Fruit fly (Drosophila melanogaster) whole organism, embryonic: ENCODE results near the gene AMPdeam.

ENCODE experiments used
- Atf-2 ChIP-seq: fragments of 200-800 bp; sonication (Bioruptor generic); optimal IDR thresholded peaks from 2 replicates; lab custom pipeline; 2016; ENCODE audit warnings: missing biosample characterization, missing genetic modification characterization
- Awh ChIP-seq: fragments of 200-800 bp; sonication (Bioruptor generic); IDR thresholded peaks from 2 replicates; pipeline ENCODE4, ENCODE4 v1.3.6; 2022; ENCODE audit warnings: missing biosample characterization, missing genetic modification characterization
- B-H2 ChIP-seq: fragments of 200-800 bp; sonication (Bioruptor generic); optimal IDR thresholded peaks from 2 replicates; lab custom pipeline; 2018; ENCODE audit warnings: missing biosample characterization, mild to moderate bottlenecking, missing genetic modification characterization
- CG11560 ChIP-seq: fragments of 200-800 bp; sonication (Bioruptor generic); IDR thresholded peaks from 3 replicates; pipeline ENCODE4 v1.3.6; 2022; ENCODE audit warnings: missing biosample characterization, missing genetic modification characterization
- CG13287 ChIP-seq: fragments of 200-800 bp; sonication (Bioruptor generic); IDR thresholded peaks from 2 replicates; pipeline ENCODE4 v1.3.6; 2022; ENCODE audit warnings: missing biosample characterization, missing genetic modification characterization; ENCODE audit not compliant: partially characterized antibody
- CG13624 ChIP-seq: fragments of 200-800 bp; sonication (Bioruptor generic); optimal IDR thresholded peaks from 2 replicates; lab custom pipeline; 2016; ENCODE audit warnings: missing biosample characterization, missing genetic modification characterization
- CG14050 ChIP-seq: fragments of 200-800 bp; sonication (Bioruptor generic); IDR thresholded peaks from 3 replicates; pipeline ENCODE4 v1.3.6; 2022; ENCODE audit warnings: missing biosample characterization, missing genetic modification characterization
- CG15696 ChIP-seq: fragments of 200-800 bp; sonication (Bioruptor generic); optimal IDR thresholded peaks from 2 replicates; lab custom pipeline; 2019; ENCODE audit warnings: missing biosample characterization, mild to moderate bottlenecking, missing genetic modification characterization, moderate library complexity
- CG1647 ChIP-seq: fragments of 200-800 bp; sonication (Bioruptor generic); optimal IDR thresholded peaks from 3 replicates; lab custom pipeline; 2016; ENCODE audit warnings: missing biosample characterization, missing genetic modification characterization
- CG16813 ChIP-seq: fragments of 200-800 bp; sonication (Bioruptor generic); IDR thresholded peaks from 3 replicates; pipeline ENCODE4 v1.3.6; 2022; ENCODE audit warnings: missing biosample characterization, missing genetic modification characterization; ENCODE audit not compliant: partially characterized antibody
- CG17186 ChIP-seq: fragments of 200-800 bp; sonication (Bioruptor generic); optimal IDR thresholded peaks from 3 replicates; lab custom pipeline; 2017; ENCODE audit warnings: missing biosample characterization, missing genetic modification reagents, missing genetic modification characterization
- CG17361 ChIP-seq: fragments of 200-800 bp; sonication (Bioruptor generic); IDR thresholded peaks from 3 replicates; pipeline ENCODE4 v1.3.6; 2022; ENCODE audit warnings: missing biosample characterization, missing genetic modification characterization
- CG18476 ChIP-seq: fragments of 200-800 bp; sonication (Bioruptor generic); optimal IDR thresholded peaks from 2 replicates; lab custom pipeline; 2016; ENCODE audit warnings: missing biosample characterization, mild to moderate bottlenecking, missing genetic modification characterization
- CG30431 ChIP-seq: fragments of 200-800 bp; sonication (Bioruptor generic); optimal IDR thresholded peaks from 2 replicates; lab custom pipeline; 2017; ENCODE audit warnings: missing biosample characterization, missing genetic modification characterization
- CG32532 ChIP-seq: fragments of 200-800 bp; sonication (Bioruptor generic); IDR thresholded peaks from 2 replicates; pipeline ENCODE4 v1.3.6; 2022; ENCODE audit warnings: missing biosample characterization, missing genetic modification characterization
- CG33213 ChIP-seq: fragments of 200-800 bp; sonication (Bioruptor generic); optimal IDR thresholded peaks from 3 replicates; lab custom pipeline; 2016; ENCODE audit warnings: missing biosample characterization, missing genetic modification characterization
- CG34376 ChIP-seq: fragments of 200-800 bp; sonication (Bioruptor generic); optimal IDR thresholded peaks from 2 replicates; lab custom pipeline; 2018; ENCODE audit warnings: missing biosample characterization, mild to moderate bottlenecking, missing genetic modification characterization
- CG3847 ChIP-seq: fragments of 200-800 bp; sonication (Bioruptor generic); IDR thresholded peaks from 2 replicates; pipeline ENCODE4 v1.3.6; 2022; ENCODE audit warnings: missing biosample characterization, missing genetic modification characterization
- CG7745 ChIP-seq: fragments of 200-800 bp; sonication (Bioruptor generic); optimal IDR thresholded peaks from 2 replicates; lab custom pipeline; 2018; ENCODE audit warnings: missing biosample characterization, mild to moderate bottlenecking, missing genetic modification characterization, moderate library complexity
- CG8924 ChIP-seq: fragments of 200-800 bp; optimal IDR thresholded peaks from 3 replicates; lab custom pipeline; 2019; ENCODE audit warnings: missing biosample characterization, mild to moderate bottlenecking, missing genetic modification characterization, moderate library complexity
- D19A ChIP-seq: fragments of 200-800 bp; optimal IDR thresholded peaks from 3 replicates; lab custom pipeline; 2019; ENCODE audit warnings: missing biosample characterization, mild to moderate bottlenecking, missing genetic modification characterization, moderate library complexity
- Dp ChIP-seq: fragments of 200-800 bp; sonication (Bioruptor generic); optimal IDR thresholded peaks from 2 replicates; lab custom pipeline; 2018; ENCODE audit warnings: missing biosample characterization, mild to moderate bottlenecking, missing genetic modification characterization, moderate library complexity
- E2f2 ChIP-seq: fragments of 200-800 bp; sonication (Bioruptor generic); IDR thresholded peaks from 2 replicates; pipeline ENCODE4 v1.3.6; 2022; ENCODE audit warnings: missing biosample characterization, missing genetic modification characterization
- Fer3 ChIP-seq: fragments of 200-800 bp; sonication (Bioruptor generic); optimal IDR thresholded peaks from 2 replicates; lab custom pipeline; 2018; ENCODE audit warnings: missing biosample characterization, mild to moderate bottlenecking, missing genetic modification characterization, moderate library complexity
- Hmr ChIP-seq: fragments of 200-800 bp; sonication (Bioruptor generic); optimal IDR thresholded peaks from 3 replicates; lab custom pipeline; 2017; ENCODE audit warnings: mild to moderate bottlenecking, missing biosample characterization, missing genetic modification reagents, missing genetic modification characterization
- Hmx ChIP-seq: fragments of 200-800 bp; sonication (Bioruptor generic); optimal IDR thresholded peaks from 2 replicates; lab custom pipeline; 2016; ENCODE audit warnings: missing biosample characterization, missing genetic modification characterization
- Lhr ChIP-seq: fragments of 200-800 bp; sonication (Bioruptor generic); optimal IDR thresholded peaks from 3 replicates; lab custom pipeline; 2017; ENCODE audit warnings: mild to moderate bottlenecking, missing biosample characterization, missing genetic modification reagents, missing genetic modification characterization
- NFAT ChIP-seq: fragments of 200-800 bp; sonication (Bioruptor generic); IDR thresholded peaks from 2 replicates; pipeline ENCODE4 v1.3.6; 2022; ENCODE audit warnings: missing biosample characterization, missing genetic modification characterization
- Pdp1 ChIP-seq, 2 experiments: fragments of 200-800 bp; sonication (Bioruptor generic); optimal IDR thresholded peaks; 3 replicates each; lab custom pipeline; 2016; ENCODE audit warnings: missing biosample characterization in 2 of 2, missing genetic modification characterization in 2 of 2, mild to moderate bottlenecking in 1 of 2, moderate library complexity in 1 of 2
- Scr ChIP-seq: fragments of 200-800 bp; sonication (Bioruptor generic); IDR thresholded peaks from 2 replicates; pipeline ENCODE4 v1.3.6; 2022; ENCODE audit warnings: missing biosample characterization, missing genetic modification characterization; ENCODE audit not compliant: partially characterized antibody
- ara ChIP-seq: fragments of 200-800 bp; sonication (Bioruptor generic); IDR thresholded peaks from 2 replicates; pipeline ENCODE4 v1.3.6; 2022; ENCODE audit warnings: missing biosample characterization, missing genetic modification characterization
- chinmo ChIP-seq: fragments of 200-800 bp; sonication (Bioruptor generic); IDR thresholded peaks from 4 replicates; pipeline ENCODE4 v1.3.6; 2022; ENCODE audit warnings: missing biosample characterization, missing genetic modification characterization; ENCODE audit not compliant: partially characterized antibody
- chn ChIP-seq: fragments of 200-800 bp; sonication (Bioruptor generic); optimal IDR thresholded peaks from 2 replicates; lab custom pipeline; 2016; ENCODE audit warnings: missing biosample characterization, missing genetic modification characterization
- fd96Cb ChIP-seq: fragments of 200-800 bp; sonication (Bioruptor generic); optimal IDR thresholded peaks from 2 replicates; lab custom pipeline; 2018; ENCODE audit warnings: missing biosample characterization, mild to moderate bottlenecking, missing genetic modification characterization, moderate library complexity
- ftz-f1 ChIP-seq: fragments of 200-800 bp; sonication (Bioruptor generic); optimal IDR thresholded peaks from 2 replicates; lab custom pipeline; 2016; ENCODE audit warnings: missing biosample characterization, missing genetic modification characterization
- gem ChIP-seq: fragments of 200-800 bp; sonication (Bioruptor generic); optimal IDR thresholded peaks from 2 replicates; lab custom pipeline; 2019; ENCODE audit warnings: missing biosample characterization, mild to moderate bottlenecking, missing genetic modification characterization, moderate library complexity
- grau ChIP-seq: fragments of 200-800 bp; optimal IDR thresholded peaks from 3 replicates; lab custom pipeline; 2019; ENCODE audit warnings: missing biosample characterization, mild to moderate bottlenecking, missing genetic modification characterization, moderate library complexity
- hb ChIP-seq: fragments of 200-800 bp; sonication (Bioruptor generic); IDR thresholded peaks from 3 replicates; pipeline ENCODE4 v1.3.6; 2022; ENCODE audit warnings: missing biosample characterization, missing genetic modification characterization; ENCODE audit not compliant: partially characterized antibody
- ind ChIP-seq: fragments of 200-800 bp; sonication (Bioruptor generic); optimal IDR thresholded peaks from 3 replicates; lab custom pipeline; 2016; ENCODE audit warnings: missing biosample characterization, missing genetic modification characterization
- inv ChIP-seq: fragments of 200-800 bp; sonication (Bioruptor generic); IDR thresholded peaks from 2 replicates; pipeline ENCODE4 v1.3.6; 2022; ENCODE audit warnings: missing biosample characterization, missing genetic modification characterization; ENCODE audit not compliant: partially characterized antibody
- lab ChIP-seq: fragments of 200-800 bp; sonication (Bioruptor generic); optimal IDR thresholded peaks from 3 replicates; lab custom pipeline; 2017; ENCODE audit warnings: missing biosample characterization, missing genetic modification characterization, mild to moderate bottlenecking, moderate library complexity, missing genetic modification reagents
- maf-S ChIP-seq: fragments of 200-800 bp; sonication (Bioruptor generic); optimal IDR thresholded peaks from 2 replicates; lab custom pipeline; 2016; ENCODE audit warnings: missing biosample characterization, missing genetic modification characterization
- nerfin-2 ChIP-seq: fragments of 200-800 bp; sonication (Bioruptor generic); IDR thresholded peaks from 2 replicates; pipeline ENCODE4 v1.3.6; 2022; ENCODE audit warnings: missing biosample characterization, missing genetic modification characterization; ENCODE audit not compliant: partially characterized antibody
- psq ChIP-seq: fragments of 200-800 bp; sonication (Bioruptor generic); optimal IDR thresholded peaks from 2 replicates; lab custom pipeline; 2017; ENCODE audit warnings: missing biosample characterization, missing genetic modification characterization
- ranshi ChIP-seq: fragments of 200-800 bp; sonication (Bioruptor generic); IDR thresholded peaks from 2 replicates; pipeline ENCODE4 v1.3.6; 2022; ENCODE audit warnings: missing biosample characterization, missing genetic modification characterization
- stwl ChIP-seq: fragments of 200-800 bp; sonication (Bioruptor generic); optimal IDR thresholded peaks from 3 replicates; lab custom pipeline; 2018; ENCODE audit warnings: missing biosample characterization, mild to moderate bottlenecking, missing genetic modification characterization, moderate library complexity
- tna ChIP-seq: fragments of 200-800 bp; sonication (Bioruptor generic); IDR thresholded peaks from 2 replicates; pipeline ENCODE4 v1.3.6; 2022; ENCODE audit warnings: missing biosample characterization, missing genetic modification characterization; ENCODE audit not compliant: partially characterized antibody
- z ChIP-seq: fragments of 200-800 bp; sonication (Bioruptor generic); IDR thresholded peaks from 3 replicates; pipeline ENCODE4 v1.3.6; 2022; ENCODE audit warnings: missing biosample characterization, missing genetic modification characterization

Gene AMPdeam

dm6 chrX:13781739-13782502 lies 63.7 kb downstream of the AMPdeam start, which contains the start of the genes CtsB and amrt (continued):
- TF ChIP-seq ftz-f1 (GFP tag; lab: Kevin White, UChicago) (peak; percentile 1), CG13624 (GFP tag; lab: Kevin White, UChicago) (peak; percentile 62), Hmr (peak; percentile 43), ara (no peak), Awh (GFP tag; lab: Robert Waterston, UW) (no peak), chn (GFP tag; lab: Kevin White, UChicago) (peak; percentile 31), fd96Cb (tag; lab: Kevin White, UChicago) (no peak), stwl (tag; lab: Kevin White, UChicago) (peak; percentile 44), CG8924 (tag; lab: Kevin White, UChicago) (peak; percentile 42), CG33213 (peak; percentile 21), psq (GFP tag; lab: Kevin White, UChicago) (no peak), CG34376 (GFP tag; lab: Kevin White, UChicago) (peak; percentile 51), CG7745 (tag; lab: Kevin White, UChicago) (no peak), CG1647 (GFP tag; lab: Kevin White, UChicago) (peak; percentile 20), Atf-2 (GFP tag; lab: Kevin White, UChicago) (peak; percentile 41), D19A (tag; lab: Kevin White, UChicago) (no peak), Dp (GFP tag; lab: Kevin White, UChicago) (peak; percentile 45), ind (GFP tag; lab: Kevin White, UChicago) (peak; percentile 57), maf-S (GFP tag; lab: Kevin White, UChicago) (no peak), Lhr (GFP tag; lab: Kevin White, UChicago) (peak; percentile 42), CG16813 (GFP tag; lab: Robert Waterston, UW) (peak; percentile 91), B-H2 (GFP tag; lab: Kevin White, UChicago) (peak; percentile 20), ranshi (GFP tag; lab: Robert Waterston, UW) (no peak), E2f2 (GFP tag; lab: Robert Waterston, UW) (peak; percentile 53), nerfin-2 (GFP tag; lab: Robert Waterston, UW) (peak; percentile 58; the same call in 1 of the 2 replicates), Pdp1 (GFP tag; optimal IDR thresholded peaks at IDR 0.05; lab: Kevin White, UChicago) (peak; percentile 57 to 61), z (GFP tag; lab: Robert Waterston, UW) (no peak), hb (peak; percentile 78), CG17361 (peak; percentile 55; the same call in 2 of the 3 replicates), CG30431 (GFP tag; lab: Kevin White, UChicago) (no peak), NFAT (GFP tag; lab: Robert Waterston, UW) (no peak), lab (GFP tag; lab: Kevin White, UChicago) (peak; percentile 53), inv (GFP tag; lab: Robert Waterston, UW) (peak; percentile 82), CG3847 (GFP tag; lab: Robert Waterston, UW) (peak; percentile 60), CG13287 (GFP tag; lab: Robert Waterston, UW) (peak; percentile 84), CG11560 (tag; lab: Robert Waterston, UW) (peak; percentile 46; the same call in 1 of the 3 replicates), Hmx (GFP tag; lab: Kevin White, UChicago) (no peak), chinmo (GFP tag; lab: Robert Waterston, UW) (peak; percentile 72; the same call in 2 of the 4 replicates), CG14050 (GFP tag; lab: Robert Waterston, UW) (no peak), Scr (GFP tag; lab: Robert Waterston, UW) (peak; percentile 89), CG17186 (GFP tag; lab: Kevin White, UChicago) (peak; percentile 95), Fer3 (tag; lab: Kevin White, UChicago) (peak; percentile 26), CG32532 (peak; percentile 42; the same call in 1 of the 2 replicates), gem (tag; lab: Kevin White, UChicago) (peak; percentile 47), tna (GFP tag; lab: Robert Waterston, UW) (no peak; the same call in 1 of the 2 replicates), CG15696 (tag; lab: Kevin White, UChicago) (peak; percentile 49), CG18476 (GFP tag; lab: Kevin White, UChicago) (no peak), grau (tag; lab: Kevin White, UChicago) (peak; percentile 50)
